Worm (Caenorhabditis elegans): ENCODE measurements around the gene K09F6.9.
"Not testable (repeated sequence)": the region's sequence is repeated elsewhere in the genome, so short reads cannot be mapped to it uniquely, and the experiment has no call there.

Gene K09F6.9

ce11 chrII:2282599-2282998 lies at the start of gene K09F6.9:
Gene K09F6.9 (minus strand): TSS chrII:2282699.
- TF ChIP-seq elt-4, nhr-232, nhr-11 (tag; optimal IDR thresholded peaks at IDR 0.05): not testable (repeated sequence)

ce11 chrII:2332220-2332619 lies 49.7 kb upstream of the K09F6.9 start, which contains the start of gene F43C11.8:
Gene F43C11.8 (plus strand): TSS chrII:2332520.
- TF ChIP-seq ref-2 (tag; optimal IDR thresholded peaks at IDR 0.05) (no peak), unc-86 (tag; optimal IDR thresholded peaks at IDR 0.05) (no peak), ceh-19 (GFP tag; optimal IDR thresholded peaks at IDR 0.05) (no peak), Y22D7AL.16 (tag; optimal IDR thresholded peaks at IDR 0.05) (no peak), dmd-4 (tag; optimal IDR thresholded peaks at IDR 0.05; ENCODE audit: borderline replicate concordance) (no peak), C08G9.2 (tag; optimal IDR thresholded peaks at IDR 0.05) (no peak), fkh-10 (GFP tag; optimal IDR thresholded peaks at IDR 0.05) (no peak), F13H6.1 (tag; optimal IDR thresholded peaks at IDR 0.05) (no peak), hlh-30 (tag; optimal IDR thresholded peaks at IDR 0.05; ENCODE audit: insufficient read depth) (no peak), dve-1 (tag; optimal IDR thresholded peaks at IDR 0.05) (no peak), sdc-2 (tag; optimal IDR thresholded peaks at IDR 0.05) (no peak), ceh-2 (tag; optimal IDR thresholded peaks at IDR 0.05) (no peak), rnt-1 (tag; optimal IDR thresholded peaks at IDR 0.05) (no peak)

- TF ChIP-seq T23F11.4 (GFP tag; optimal IDR thresholded peaks at IDR 0.05) (no peak), nhr-232 (tag; optimal IDR thresholded peaks at IDR 0.05) (no peak), ceh-2 (tag; optimal IDR thresholded peaks at IDR 0.05) (no peak), elt-2 (tag; optimal IDR thresholded peaks at IDR 0.05) (no peak), ceh-6 (GFP tag; optimal IDR thresholded peaks at IDR 0.05) (no peak), hlh-6 (tag; optimal IDR thresholded peaks at IDR 0.05) (no peak), pha-4 (tag; optimal IDR thresholded peaks at IDR 0.05) (no peak), ref-2 (tag; optimal IDR thresholded peaks at IDR 0.05) (no peak), tbx-2 (tag; optimal IDR thresholded peaks at IDR 0.05) (no peak), unc-86 (tag; optimal IDR thresholded peaks at IDR 0.05) (no peak), unc-3 (GFP tag; conservative IDR thresholded peaks at IDR 0.05) (no peak), unc-3 (tag; optimal IDR thresholded peaks at IDR 0.05) (no peak)
These were observed 48.0 kb upstream of the K09F6.9 start for ce11 chrII:2330462-2330861.

ce11 chrII:2328963-2329442 lies 46.5 kb upstream of the K09F6.9 start, which contains the start of the genes ZK1240.8 and ZK1240.1:
Gene ZK1240.8 (minus strand): TSS chrII:2329063.
Gene ZK1240.1 (plus strand): TSS chrII:2329392.
- no peak for TF ChIP-seq unc-86 (tag; optimal IDR thresholded peaks at IDR 0.05)
- no peak for TF ChIP-seq pha-4 (tag; optimal IDR thresholded peaks at IDR 0.05)
- no peak for TF ChIP-seq T23F11.4 (GFP tag; optimal IDR thresholded peaks at IDR 0.05)
- no peak for TF ChIP-seq ceh-6 (GFP tag; optimal IDR thresholded peaks at IDR 0.05)
- TF ChIP-seq che-1 (tag; optimal IDR thresholded peaks at IDR 0.05), result no peak
- no peak for TF ChIP-seq pax-1 (tag; optimal IDR thresholded peaks at IDR 0.05)

- TF ChIP-seq ama-1 (optimal IDR thresholded peaks at IDR 0.05), result no peak
These were observed 42.5 kb upstream of the K09F6.9 start, which contains the start of gene ZK1240.11 for ce11 chrII:2324956-2325355. Gene ZK1240.11 (plus strand): TSS chrII:2325256.

ce11 chrII:2322857-2323518 lies 40.5 kb upstream of the K09F6.9 start, which contains the start of the genes ZK1240.6 and ZK1240.2:
Gene ZK1240.6 (minus strand): TSS chrII:2322907.
Gene ZK1240.2 (plus strand): TSS chrII:2323376.
- no peak for TF ChIP-seq ceh-24 (tag; optimal IDR thresholded peaks at IDR 0.05)
- TF ChIP-seq C08G9.2 (tag; optimal IDR thresholded peaks at IDR 0.05), result no peak
- no peak for TF ChIP-seq ceh-18 (tag; optimal IDR thresholded peaks at IDR 0.05)
- no peak for TF ChIP-seq unc-55 (GFP tag; optimal IDR thresholded peaks at IDR 0.05)
- no peak for TF ChIP-seq sox-4 (tag; optimal IDR thresholded peaks at IDR 0.05)
- no peak for TF ChIP-seq tbx-7 (tag; optimal IDR thresholded peaks at IDR 0.05)
- no peak for TF ChIP-seq syd-9 (tag; optimal IDR thresholded peaks at IDR 0.05)
- TF ChIP-seq hlh-8 (tag; optimal IDR thresholded peaks at IDR 0.05), result no peak
- no peak for TF ChIP-seq ceh-6 (GFP tag; optimal IDR thresholded peaks at IDR 0.05)
- TF ChIP-seq ztf-16 (tag; optimal IDR thresholded peaks at IDR 0.05), result no peak

Measured in whole organism, late embryonic.